Fruit fly (Drosophila melanogaster): ENCODE data around the gene ttk.

DNA sequence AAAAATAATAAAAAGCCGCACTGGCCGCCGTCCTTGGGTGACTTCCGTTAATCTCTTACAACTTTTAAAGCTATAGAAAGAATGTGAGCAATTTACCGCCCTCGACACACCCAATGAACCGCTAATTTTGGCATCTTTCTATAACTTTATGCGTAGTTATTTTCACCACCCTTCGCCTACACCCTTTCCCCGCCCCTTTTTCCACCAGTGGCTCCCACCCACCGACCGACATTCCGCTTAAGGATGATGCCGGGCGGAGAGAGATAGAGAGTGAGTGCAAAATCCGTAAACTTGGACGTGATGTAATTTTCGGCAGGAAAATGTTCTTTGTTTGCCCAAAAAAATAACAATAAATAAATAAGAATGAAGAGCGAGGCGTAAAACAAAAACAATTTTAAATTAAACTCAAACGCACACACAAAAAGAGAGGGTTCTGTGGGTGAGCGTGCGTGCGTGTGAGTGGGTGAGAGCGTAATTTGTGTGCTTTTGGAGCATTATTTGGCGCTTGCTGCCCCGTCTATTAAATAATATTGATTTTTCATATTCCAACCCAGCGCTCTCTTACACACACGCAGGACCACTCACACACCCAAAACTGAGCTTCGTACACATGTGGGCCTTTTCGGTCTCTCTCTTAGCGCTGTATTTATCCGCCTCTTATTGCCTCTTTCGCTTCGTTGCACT is 64.0 kb downstream of the ttk start:
- no peak for TF ChIP-seq CG8319 (GFP tag; optimal IDR thresholded peaks at IDR 0.05)
- no peak for TF ChIP-seq Eip75B (GFP tag; optimal IDR thresholded peaks at IDR 0.05)
- no peak for TF ChIP-seq CG1621 (tag; optimal IDR thresholded peaks at IDR 0.05)
- no peak for TF ChIP-seq svp (GFP tag)
- no peak for TF ChIP-seq CG9139 (GFP tag; optimal IDR thresholded peaks at IDR 0.05)
- no peak for TF ChIP-seq CG31627 (GFP tag; optimal IDR thresholded peaks at IDR 0.05)
- TF ChIP-seq acj6 (GFP tag; optimal IDR thresholded peaks at IDR 0.05), result no peak
- no peak for TF ChIP-seq CG10669 (GFP tag; optimal IDR thresholded peaks at IDR 0.05)

Measured in whole organism, prepupa.